Fruit fly (Drosophila melanogaster): ENCODE results near the gene eIF2alpha.

DNA sequence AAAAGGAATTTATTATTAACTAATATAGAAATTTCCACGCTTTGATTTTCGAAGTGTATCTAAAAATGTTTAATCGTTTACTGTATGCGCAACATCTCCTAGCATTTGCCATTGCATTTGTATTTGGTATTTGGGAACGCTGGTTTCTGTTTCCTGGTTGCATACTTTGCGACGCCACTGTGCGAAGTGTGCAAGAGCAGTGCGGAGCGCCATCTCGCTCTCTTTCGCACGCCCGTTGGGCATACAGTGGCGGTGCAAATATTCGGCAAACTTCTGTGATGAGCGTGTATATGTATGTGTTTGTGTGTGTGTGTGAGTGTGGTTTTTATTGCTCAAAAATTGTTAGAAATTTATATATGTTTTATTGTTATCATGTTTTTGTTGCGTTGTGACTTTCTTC is 11.8 kb upstream of the eIF2alpha start:
- TF ChIP-seq rn (GFP tag; IDR thresholded peaks at IDR 0.05) (no peak), Snoo (tag; optimal IDR thresholded peaks at IDR 0.05) (no peak), CG8159 (tag; optimal IDR thresholded peaks at IDR 0.05) (no peak), CG32121 (GFP tag; IDR thresholded peaks at IDR 0.05) (no peak), gl (tag; optimal IDR thresholded peaks at IDR 0.05) (no peak), D1 (tag; optimal IDR thresholded peaks at IDR 0.05) (no peak)

All from whole organism, pupa.